Worm (Caenorhabditis elegans): ENCODE measurements around the gene Y73F8A.26.

DNA sequence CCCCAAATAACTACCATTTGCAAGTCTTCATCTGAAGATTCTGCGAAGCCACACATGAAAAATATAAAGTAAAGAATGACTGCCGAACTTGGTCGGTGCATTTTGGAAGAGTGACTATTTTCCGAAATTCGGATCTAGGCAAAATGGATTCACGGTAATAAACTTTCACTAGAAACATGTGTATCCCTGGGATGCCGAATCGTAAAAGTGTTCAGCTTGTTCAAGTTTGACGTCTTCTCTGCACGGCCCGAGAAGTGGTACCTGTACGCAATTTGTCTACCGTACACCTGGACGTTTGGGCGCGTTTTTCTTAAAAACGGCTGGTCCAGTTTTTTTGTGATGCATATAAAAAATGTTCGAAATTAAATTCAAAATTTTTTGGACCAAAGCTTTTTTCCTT, 29.0 kb upstream of the Y73F8A.26 start, which contains the start of gene Y73F8A.23:
- TF ChIP-seq nhr-28 (tag; optimal IDR thresholded peaks at IDR 0.05) (no peak), bed-3 (GFP tag; optimal IDR thresholded peaks at IDR 0.05) (no peak), snpc-4 (tag; optimal IDR thresholded peaks at IDR 0.05) (no peak), zip-8 (tag; optimal IDR thresholded peaks at IDR 0.05) (no peak), ceh-43 (GFP tag; optimal IDR thresholded peaks at IDR 0.05) (no peak), unc-120 (tag; optimal IDR thresholded peaks at IDR 0.05; ENCODE audit: poor library complexity, severe bottlenecking) (no peak), nhr-76 (tag; optimal IDR thresholded peaks at IDR 0.05) (no peak), sptf-1 (tag; optimal IDR thresholded peaks at IDR 0.05) (no peak), nhr-237 (tag; optimal IDR thresholded peaks at IDR 0.05) (no peak)
